Worm (Caenorhabditis elegans): ENCODE measurements around the gene tank-1.

ce11 chrV:1270611-1271010 lies 14.9 kb downstream of the tank-1 start, which contains the start of gene Y75B7B.1:
- TF ChIP-seq lsy-2 (tag; optimal IDR thresholded peaks at IDR 0.05) (no peak), skn-1 (tag; optimal IDR thresholded peaks at IDR 0.05) (no peak), hmg-1.1 (GFP tag; IDR thresholded peaks at IDR 0.05) (no peak), zag-1 (tag; optimal IDR thresholded peaks at IDR 0.05) (no peak), nhr-41 (GFP tag; IDR thresholded peaks at IDR 0.05) (no peak), nhr-76 (tag; optimal IDR thresholded peaks at IDR 0.05) (no peak), ama-1 (optimal IDR thresholded peaks at IDR 0.05) (no peak)
